Worm (Caenorhabditis elegans): ENCODE measurements around the gene K12H4.2.

DNA sequence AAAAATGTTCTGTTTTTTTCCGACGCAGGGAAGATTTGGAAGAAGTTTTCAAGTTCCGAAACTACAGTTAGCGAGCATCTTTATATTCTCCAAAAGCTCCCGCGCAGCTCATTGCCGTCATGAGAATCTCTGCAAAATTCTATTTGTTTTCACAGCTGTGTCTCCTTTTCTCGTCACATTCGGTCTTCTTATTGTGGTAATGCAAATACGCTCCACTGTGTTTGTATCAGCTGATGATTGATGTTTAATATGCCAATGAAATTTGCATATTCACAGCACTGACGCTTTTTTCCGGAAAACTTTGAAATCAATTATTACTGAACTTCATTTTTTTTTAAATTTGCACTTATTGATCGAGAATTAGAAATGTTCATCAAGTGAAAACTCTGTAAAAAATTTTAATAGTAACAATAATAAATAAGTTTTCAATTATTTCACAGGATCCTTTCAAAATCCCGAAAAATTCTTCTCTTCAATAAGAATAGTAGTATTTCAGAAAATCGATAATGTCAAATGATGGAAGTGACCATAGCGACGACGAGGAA, 45.6 kb downstream of the K12H4.2 start, which contains the start of gene K06H7.2:
- TF ChIP-seq elt-3 (tag; optimal IDR thresholded peaks at IDR 0.05) (no peak), nhr-23 (tag; optimal IDR thresholded peaks at IDR 0.05) (peak; percentile 37), pqm-1 (tag; optimal IDR thresholded peaks at IDR 0.05) (no peak), nhr-77 (tag; optimal IDR thresholded peaks at IDR 0.05) (no peak), R02D3.7 (tag; optimal IDR thresholded peaks at IDR 0.05) (no peak), lin-39 (tag; optimal IDR thresholded peaks at IDR 0.05) (peak; percentile 71), ztf-11 (tag; optimal IDR thresholded peaks at IDR 0.05) (no peak), ceh-82 (tag; optimal IDR thresholded peaks at IDR 0.05) (no peak), nhr-28 (tag; optimal IDR thresholded peaks at IDR 0.05) (no peak), elt-2 (tag; optimal IDR thresholded peaks at IDR 0.05) (peak; percentile 25), ceh-16 (tag; optimal IDR thresholded peaks at IDR 0.05) (no peak), unc-62 (GFP tag; optimal IDR thresholded peaks at IDR 0.05) (no peak), elt-1 (tag; optimal IDR thresholded peaks at IDR 0.05) (no peak), tbx-2 (tag; optimal IDR thresholded peaks at IDR 0.05) (no peak)

All from whole organism, L3 larva.